Fruit fly (Drosophila melanogaster) whole organism, embryonic: ENCODE measurements around the gene red.

Experiments used
- CG10366 ChIP-seq: fragments of 200-800 bp; sonication (Bioruptor generic); IDR thresholded peaks from 2 replicates; pipeline ENCODE4 v1.3.6; 2022; ENCODE audit warnings: missing biosample characterization, missing genetic modification characterization
- CG10654 ChIP-seq: fragments of 200-800 bp; sonication (Bioruptor generic); optimal IDR thresholded peaks from 2 replicates; lab custom pipeline; 2016; ENCODE audit warnings: missing biosample characterization, missing genetic modification characterization
- CG11723 ChIP-seq: fragments of 200-800 bp; sonication (Bioruptor generic); optimal IDR thresholded peaks from 2 replicates; lab custom pipeline; 2017; ENCODE audit warnings: missing biosample characterization, mild to moderate bottlenecking, missing genetic modification characterization
- CG1233 ChIP-seq: fragments of 200-800 bp; sonication (Bioruptor generic); optimal IDR thresholded peaks from 4 replicates; lab custom pipeline; 2018; ENCODE audit warnings: missing biosample characterization, mild to moderate bottlenecking, missing genetic modification characterization
- CG12744 ChIP-seq: fragments of 200-800 bp; sonication (Bioruptor generic); optimal IDR thresholded peaks from 2 replicates; lab custom pipeline; 2016; ENCODE audit warnings: missing biosample characterization, missing genetic modification characterization
- CG13775 ChIP-seq: fragments of 200-800 bp; sonication (Bioruptor generic); optimal IDR thresholded peaks from 3 replicates; lab custom pipeline; 2017; ENCODE audit warnings: missing biosample characterization, mild to moderate bottlenecking, missing genetic modification characterization
- CG14667 ChIP-seq: fragments of 200-800 bp; sonication (Bioruptor generic); IDR thresholded peaks from 2 replicates; pipeline ENCODE4 v1.3.6; 2022; ENCODE audit warnings: missing biosample characterization, missing genetic modification characterization
- CG14860 ChIP-seq: fragments of 200-800 bp; sonication (Bioruptor generic); IDR thresholded peaks from 3 replicates; pipeline ENCODE4 v1.3.6; 2022; ENCODE audit warnings: missing biosample characterization, missing genetic modification characterization; ENCODE audit not compliant: partially characterized antibody
- CG15269 ChIP-seq: fragments of 200-800 bp; sonication (Bioruptor generic); optimal IDR thresholded peaks from 2 replicates; lab custom pipeline; 2018; ENCODE audit warnings: missing biosample characterization, mild to moderate bottlenecking, missing genetic modification characterization, moderate library complexity
- CG17612 ChIP-seq: fragments of 200-800 bp; sonication (Bioruptor generic); IDR thresholded peaks from 2 replicates; pipeline ENCODE4 v1.3.6; 2022; ENCODE audit warnings: missing biosample characterization, missing genetic modification characterization
- CG17829 ChIP-seq: fragments of 200-800 bp; optimal IDR thresholded peaks from 2 replicates; lab custom pipeline; 2019; ENCODE audit warnings: missing biosample characterization, mild to moderate bottlenecking, missing genetic modification characterization, moderate library complexity
- CG18011 ChIP-seq: fragments of 200-800 bp; sonication (Bioruptor generic); optimal IDR thresholded peaks from 2 replicates; lab custom pipeline; 2017; ENCODE audit warnings: missing biosample characterization, missing genetic modification characterization, mild to moderate bottlenecking, moderate library complexity, missing genotype
- CG31388 ChIP-seq: fragments of 200-800 bp; sonication (Bioruptor generic); optimal IDR thresholded peaks from 2 replicates; lab custom pipeline; 2016; ENCODE audit warnings: missing biosample characterization, missing genetic modification characterization
- CG33213 ChIP-seq: fragments of 200-800 bp; sonication (Bioruptor generic); optimal IDR thresholded peaks from 3 replicates; lab custom pipeline; 2016; ENCODE audit warnings: missing biosample characterization, missing genetic modification characterization
- CG3407 ChIP-seq: fragments of 200-800 bp; sonication (Bioruptor generic); optimal IDR thresholded peaks from 2 replicates; lab custom pipeline; 2018; ENCODE audit warnings: missing biosample characterization, mild to moderate bottlenecking, missing genetic modification characterization
- CG4730 ChIP-seq: fragments of 200-800 bp; sonication (Bioruptor generic); IDR thresholded peaks from 2 replicates; pipeline ENCODE4 v1.3.6; 2022; ENCODE audit warnings: missing biosample characterization, missing genetic modification characterization
- CG4854 ChIP-seq: fragments of 200-800 bp; sonication (Bioruptor generic); optimal IDR thresholded peaks from 2 replicates; lab custom pipeline; 2016; ENCODE audit warnings: missing biosample characterization, missing genetic modification characterization, inconsistent platforms
- CG6791 ChIP-seq: fragments of 200-800 bp; sonication (Bioruptor generic); IDR thresholded peaks from 3 replicates; pipeline ENCODE4 v1.3.6; 2022; ENCODE audit warnings: missing biosample characterization, missing genetic modification characterization; ENCODE audit not compliant: partially characterized antibody
- CG7839 ChIP-seq: fragments of 200-800 bp; sonication (Bioruptor generic); optimal IDR thresholded peaks from 3 replicates; lab custom pipeline; 2018; ENCODE audit warnings: missing biosample characterization, mild to moderate bottlenecking, missing genetic modification characterization, moderate library complexity
- CG8388 ChIP-seq: fragments of 200-800 bp; sonication (Bioruptor generic); optimal IDR thresholded peaks from 2 replicates; lab custom pipeline; 2019; ENCODE audit warnings: missing biosample characterization, mild to moderate bottlenecking, missing genetic modification characterization, moderate library complexity
- Dip2 ChIP-seq: fragments of 200-800 bp; sonication (Bioruptor generic); IDR thresholded peaks from 2 replicates; pipeline ENCODE4 v1.3.6; 2022; ENCODE audit warnings: missing biosample characterization, missing genetic modification characterization
- Dll ChIP-seq: fragments of 200-800 bp; sonication (Bioruptor generic); IDR thresholded peaks from 4 replicates; pipeline ENCODE4 v1.3.6; 2022; ENCODE audit warnings: missing biosample characterization, missing genetic modification characterization; ENCODE audit not compliant: partially characterized antibody
- Dp ChIP-seq: fragments of 200-800 bp; sonication (Bioruptor generic); optimal IDR thresholded peaks from 2 replicates; lab custom pipeline; 2018; ENCODE audit warnings: missing biosample characterization, mild to moderate bottlenecking, missing genetic modification characterization, moderate library complexity
- Gsc ChIP-seq: fragments of 200-800 bp; sonication (Bioruptor generic); IDR thresholded peaks from 2 replicates; pipeline ENCODE4 v1.3.6; 2022; ENCODE audit warnings: missing biosample characterization, missing genetic modification characterization
- HLH3B ChIP-seq: fragments of 200-800 bp; sonication (Bioruptor generic); IDR thresholded peaks from 2 replicates; pipeline ENCODE4 v1.3.6; 2022; ENCODE audit warnings: missing biosample characterization, missing genetic modification characterization
- HmgZ ChIP-seq: fragments of 200-800 bp; sonication (Bioruptor generic); optimal IDR thresholded peaks from 2 replicates; lab custom pipeline; 2018; ENCODE audit warnings: missing biosample characterization, mild to moderate bottlenecking, missing genetic modification characterization
- Max ChIP-seq: fragments of 200-800 bp; sonication (Bioruptor generic); optimal IDR thresholded peaks from 2 replicates; lab custom pipeline; 2016; ENCODE audit warnings: missing biosample characterization, mild to moderate bottlenecking, missing genetic modification characterization
- Oaz ChIP-seq: fragments of 200-800 bp; sonication (Bioruptor generic); IDR thresholded peaks from 2 replicates; pipeline ENCODE4 v1.3.6; 2022; ENCODE audit warnings: missing biosample characterization, missing genetic modification characterization
- Side ChIP-seq: fragments of 200-800 bp; sonication (Bioruptor generic); optimal IDR thresholded peaks from 2 replicates; lab custom pipeline; 2016; ENCODE audit warnings: missing biosample characterization, missing genetic modification characterization
- abd-A ChIP-seq: fragments of 200-800 bp; sonication (Bioruptor generic); optimal IDR thresholded peaks from 3 replicates; lab custom pipeline; 2019; ENCODE audit warnings: missing biosample characterization, mild to moderate bottlenecking, missing genetic modification characterization, moderate library complexity
- amos ChIP-seq: fragments of 200-800 bp; sonication (Bioruptor generic); IDR thresholded peaks from 2 replicates; pipeline ENCODE4 v1.3.6; 2022; ENCODE audit warnings: missing biosample characterization, missing genetic modification characterization; ENCODE audit not compliant: partially characterized antibody
- chinmo ChIP-seq: fragments of 200-800 bp; sonication (Bioruptor generic); IDR thresholded peaks from 4 replicates; pipeline ENCODE4 v1.3.6; 2022; ENCODE audit warnings: missing biosample characterization, missing genetic modification characterization; ENCODE audit not compliant: partially characterized antibody
- crc ChIP-seq: fragments of 200-800 bp; sonication (Bioruptor generic); optimal IDR thresholded peaks from 2 replicates; lab custom pipeline; 2016; ENCODE audit warnings: missing biosample characterization, missing genetic modification characterization
- en ChIP-seq: fragments of 200-800 bp; sonication (Bioruptor generic); optimal IDR thresholded peaks from 2 replicates; lab custom pipeline; 2016; ENCODE audit warnings: missing biosample characterization, missing genetic modification characterization
- fu2 ChIP-seq: fragments of 200-800 bp; sonication (Bioruptor generic); optimal IDR thresholded peaks from 2 replicates; lab custom pipeline; 2016; ENCODE audit warnings: missing biosample characterization, missing genetic modification characterization
- grn ChIP-seq: fragments of 200-800 bp; sonication (Bioruptor generic); optimal IDR thresholded peaks from 3 replicates; lab custom pipeline; 2017; ENCODE audit warnings: missing biosample characterization, missing genetic modification characterization
- ken ChIP-seq: fragments of 200-800 bp; sonication (Bioruptor generic); IDR thresholded peaks from 3 replicates; pipeline ENCODE4 v1.3.6; 2022; ENCODE audit warnings: missing biosample characterization, missing genetic modification characterization
- nau ChIP-seq: fragments of 200-800 bp; sonication (Bioruptor generic); optimal IDR thresholded peaks from 3 replicates; lab custom pipeline; 2017; ENCODE audit warnings: missing biosample characterization, mild to moderate bottlenecking, missing genetic modification characterization, missing genetic modification reagents
- nom ChIP-seq: fragments of 200-800 bp; sonication (Bioruptor generic); optimal IDR thresholded peaks from 2 replicates; lab custom pipeline; 2017; ENCODE audit warnings: missing biosample characterization, missing genetic modification characterization, mild to moderate bottlenecking, moderate library complexity, missing genetic modification reagents
- org-1 ChIP-seq: fragments of 200-800 bp; sonication (Bioruptor generic); optimal IDR thresholded peaks from 2 replicates; lab custom pipeline; 2017; ENCODE audit warnings: missing biosample characterization, missing genetic modification characterization
- p53 ChIP-seq: fragments of 200-800 bp; sonication (Bioruptor generic); optimal IDR thresholded peaks from 2 replicates; lab custom pipeline; 2016; ENCODE audit warnings: missing biosample characterization, missing genetic modification characterization
- pan ChIP-seq, 4 experiments: fragments of >200 bp in 3 of 4; fragments of 200-800 bp in 1 of 4; sonication (Bioruptor generic) in 1 of 4; optimal IDR thresholded peaks in 3 of 4; IDR thresholded peaks in 1 of 4; 2 replicates each; pipeline versions ENCODE4 v1.3.6 to Lab custom; 2017 to 2022; ENCODE audit warnings: missing biosample characterization in 2 of 4, missing genetic modification characterization in 2 of 4, mixed read lengths in 1 of 4
- ranshi ChIP-seq: fragments of 200-800 bp; sonication (Bioruptor generic); IDR thresholded peaks from 2 replicates; pipeline ENCODE4 v1.3.6; 2022; ENCODE audit warnings: missing biosample characterization, missing genetic modification characterization
- ro ChIP-seq: fragments of 200-800 bp; sonication (Bioruptor generic); IDR thresholded peaks from 2 replicates; pipeline ENCODE4 v1.3.6; 2022; ENCODE audit warnings: missing biosample characterization, missing genetic modification characterization
- sima ChIP-seq: fragments of 200-800 bp; sonication (Bioruptor generic); optimal IDR thresholded peaks from 2 replicates; lab custom pipeline; 2016; ENCODE audit warnings: missing biosample characterization, missing genetic modification characterization
- slbo ChIP-seq: fragments of 200-800 bp; sonication (Bioruptor generic); IDR thresholded peaks from 2 replicates; pipeline ENCODE4 v1.3.6; 2022; ENCODE audit warnings: missing biosample characterization, missing genetic modification characterization
- slp2 ChIP-seq: fragments of 200-800 bp; sonication (Bioruptor generic); optimal IDR thresholded peaks from 2 replicates; lab custom pipeline; 2016; ENCODE audit warnings: missing biosample characterization, missing genetic modification characterization
- tin ChIP-seq: fragments of 200-800 bp; sonication (Bioruptor generic); optimal IDR thresholded peaks from 3 replicates; lab custom pipeline; 2016; ENCODE audit warnings: missing biosample characterization, missing genetic modification characterization
- trem ChIP-seq: fragments of 200-800 bp; optimal IDR thresholded peaks from 3 replicates; lab custom pipeline; 2019; ENCODE audit warnings: missing biosample characterization, mild to moderate bottlenecking, missing genetic modification characterization, moderate library complexity
- vfl ChIP-seq: fragments of 200-800 bp; sonication (Bioruptor generic); optimal IDR thresholded peaks from 2 replicates; lab custom pipeline; 2016; ENCODE audit warnings: missing biosample characterization, missing genetic modification characterization
- z ChIP-seq: fragments of 200-800 bp; sonication (Bioruptor generic); IDR thresholded peaks from 3 replicates; pipeline ENCODE4 v1.3.6; 2022; ENCODE audit warnings: missing biosample characterization, missing genetic modification characterization

The red gene

dm6 chr3R:14308801-14309217 lies 19.9 kb downstream of the red start, which contains the start of gene Polr2I (continued):
- TF ChIP-seq CG4854 (GFP tag; lab: Kevin White, UChicago) (no peak), ro (GFP tag; lab: Robert Waterston, UW) (no peak), CG12744 (GFP tag; lab: Kevin White, UChicago) (no peak), vfl (no peak), abd-A (no peak), crc (no peak), amos (no peak), CG1233 (peak; percentile 16), org-1 (GFP tag; lab: Kevin White, UChicago) (no peak), sima (GFP tag; lab: Kevin White, UChicago) (no peak), Oaz (no peak), CG7839 (tag; lab: Kevin White, UChicago) (no peak), ken (no peak), trem (peak; percentile 12), Dll (GFP tag; lab: Robert Waterston, UW) (0 out of 4 replicates have a peak, but pooled peaks have one; percentile 49), CG4730 (GFP tag; lab: Robert Waterston, UW) (no peak), Gsc (no peak), CG15269 (peak; percentile 44), CG10654 (peak; percentile 23), slp2 (GFP tag; lab: Kevin White, UChicago) (no peak), p53 (GFP tag; lab: Kevin White, UChicago) (no peak), ranshi (GFP tag; lab: Robert Waterston, UW) (peak; percentile 42; the same call in 1 of the 2 replicates), CG17612 (GFP tag; lab: Robert Waterston, UW) (no peak), slbo (GFP tag; lab: Robert Waterston, UW) (peak; percentile 57; the same call in 1 of the 2 replicates), z (no peak), Dp (GFP tag; lab: Kevin White, UChicago) (peak; percentile 21), CG6791 (GFP tag; lab: Robert Waterston, UW) (no peak), fu2 (no peak), CG31388 (GFP tag; lab: Kevin White, UChicago) (no peak), chinmo (GFP tag; lab: Robert Waterston, UW) (0 out of 4 replicates have a peak, but pooled peaks have one; percentile 23), HLH3B (GFP tag; lab: Robert Waterston, UW) (no peak), CG3407 (GFP tag; lab: Kevin White, UChicago) (no peak), CG14667 (GFP tag; lab: Robert Waterston, UW) (no peak), CG17829 (tag; lab: Kevin White, UChicago) (peak; percentile 37), CG13775 (GFP tag; lab: Kevin White, UChicago) (peak; percentile 49), CG14860 (GFP tag; lab: Robert Waterston, UW) (no peak), Dip2 (GFP tag; lab: Robert Waterston, UW) (no peak), Max (GFP tag; lab: Kevin White, UChicago) (peak; percentile 11), HmgZ (no peak), CG8388 (peak; percentile 18), grn (GFP tag; lab: Kevin White, UChicago) (no peak), CG18011 (no peak), nau (GFP tag; lab: Kevin White, UChicago) (no peak), Side (GFP tag; lab: Kevin White, UChicago) (no peak), pan (optimal IDR thresholded peaks at IDR 0.05; lab: Kevin White, UChicago) (no peak), pan (GFP tag; optimal IDR thresholded peaks at IDR 0.05 in 1 of 2, IDR thresholded peaks at IDR 0.05 in 1 of 2) (peak in 1 of 2 experiments; percentile 27), nom (GFP tag; lab: Kevin White, UChicago) (no peak), CG33213 (no peak), CG11723 (no peak), tin (peak; percentile 25), en (GFP tag; lab: Kevin White, UChicago) (no peak), CG10366 (no peak; the same call in 1 of the 2 replicates)
